Fruit fly (Drosophila melanogaster) whole organism, prepupa: ENCODE results near the gene pico.
A peak's percentile ranks its signal among the peaks of the same experiment; 100 is the strongest.

Experiments
- CG1621 ChIP-seq: fragments of 200-800 bp; sonication (Bioruptor generic); optimal IDR thresholded peaks from 3 replicates; lab custom pipeline; 2018; ENCODE audit warnings: missing biosample characterization, mild to moderate bottlenecking, missing genetic modification characterization
- CG16779 ChIP-seq: fragments of 200-800 bp; sonication (Bioruptor generic); optimal IDR thresholded peaks from 3 replicates; lab custom pipeline; 2017; ENCODE audit warnings: missing biosample characterization, mild to moderate bottlenecking, missing genetic modification characterization
- CG3032 ChIP-seq: fragments of 200-800 bp; optimal IDR thresholded peaks from 2 replicates; lab custom pipeline; 2019; ENCODE audit warnings: missing biosample characterization, mild to moderate bottlenecking, missing genetic modification characterization, moderate library complexity
- CG6808 ChIP-seq: fragments of 200-800 bp; sonication (Bioruptor generic); optimal IDR thresholded peaks from 3 replicates; lab custom pipeline; 2017; ENCODE audit warnings: missing biosample characterization, missing genetic modification characterization, mild to moderate bottlenecking, moderate library complexity, missing genetic modification reagents
- CG6854 ChIP-seq: fragments of 200-800 bp; sonication (Bioruptor generic); optimal IDR thresholded peaks from 2 replicates; lab custom pipeline; 2017; ENCODE audit warnings: missing biosample characterization, mild to moderate bottlenecking, missing genetic modification characterization
- Eip93F ChIP-seq: fragments of 200-800 bp; sonication (Bioruptor generic); optimal IDR thresholded peaks from 2 replicates; lab custom pipeline; 2016; ENCODE audit warnings: missing biosample characterization, mild to moderate bottlenecking, missing genetic modification characterization
- Ets21C ChIP-seq: fragments of 200-800 bp; sonication (Bioruptor generic); optimal IDR thresholded peaks from 3 replicates; lab custom pipeline; 2016; ENCODE audit warnings: missing biosample characterization, missing genetic modification characterization
- Gug ChIP-seq: fragments of 200-800 bp; sonication (Bioruptor generic); IDR thresholded peaks from 2 replicates; pipeline ENCODE4 v1.3.6; 2022; ENCODE audit warnings: missing biosample characterization, missing genetic modification characterization
- Lpt ChIP-seq: fragments of 200-800 bp; sonication (Bioruptor generic); optimal IDR thresholded peaks from 3 replicates; lab custom pipeline; 2016; ENCODE audit warnings: missing biosample characterization, missing genetic modification characterization
- ss ChIP-seq, 2 experiments: fragments of 200-800 bp; sonication (Bioruptor generic); optimal IDR thresholded peaks; 2 replicates in 1 of 2; 3 replicates in 1 of 2; lab custom pipeline; 2017 to 2018; ENCODE audit warnings: mild to moderate bottlenecking in 2 of 2, missing biosample characterization in 2 of 2, missing genetic modification characterization in 2 of 2, moderate library complexity in 1 of 2

DNA sequence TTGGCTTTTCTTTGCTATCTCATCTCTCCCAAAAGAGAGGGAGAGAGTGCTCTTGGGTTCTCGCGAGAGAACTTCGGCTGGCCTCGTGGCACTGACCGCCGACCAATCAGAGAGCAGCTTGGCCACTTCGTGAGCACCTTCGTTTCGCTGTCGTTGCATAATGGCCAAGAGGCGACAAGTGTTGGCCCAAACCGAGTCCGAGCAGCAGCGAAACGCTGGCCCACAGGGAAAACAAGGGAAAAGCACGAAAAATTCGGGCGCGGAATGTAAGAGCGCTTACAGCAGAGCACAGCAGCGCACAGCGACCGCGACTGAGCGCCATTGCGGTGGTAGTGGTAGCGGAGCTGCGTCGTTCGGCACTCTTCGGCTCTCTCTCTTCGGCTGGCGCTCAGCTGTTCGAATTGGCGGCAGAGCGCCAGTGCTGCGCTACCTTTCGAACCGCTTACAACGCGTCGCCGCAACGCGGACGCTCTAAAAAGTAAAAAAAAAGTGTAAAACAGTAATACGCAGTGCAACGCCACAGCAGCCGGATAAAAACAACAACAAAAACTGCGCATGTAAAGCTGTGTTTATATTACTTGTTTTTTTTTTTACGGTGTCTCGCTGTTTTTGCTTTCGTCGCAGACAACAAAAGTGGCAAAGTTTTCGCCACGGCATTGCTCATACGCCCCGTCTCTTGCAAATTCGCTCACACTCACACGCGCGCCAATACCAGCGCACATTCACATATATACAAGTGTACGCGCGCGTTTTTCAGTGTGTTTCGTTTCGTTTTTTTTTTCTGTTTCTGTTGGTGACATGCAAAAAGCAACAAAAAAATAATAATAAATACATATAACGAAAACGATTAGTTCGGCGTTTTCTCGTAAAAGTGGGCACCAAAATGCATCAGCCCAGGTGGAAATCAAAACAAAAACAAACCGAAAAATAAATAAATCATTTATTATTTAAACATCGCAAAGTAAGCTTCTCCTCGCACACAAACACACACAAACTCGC is 35.4 kb upstream of the pico start:
- TF ChIP-seq ss (GFP tag; optimal IDR thresholded peaks at IDR 0.05; lab: Kevin White, UChicago) (peak; percentile 77), CG3032 (no peak), Eip93F (peak; percentile 40), CG6808 (peak; percentile 75), CG16779 (tag; lab: Kevin White, UChicago) (peak; percentile 72), Ets21C (GFP tag; lab: Kevin White, UChicago) (no peak), Lpt (GFP tag; lab: Kevin White, UChicago) (peak; percentile 15), CG1621 (tag; lab: Kevin White, UChicago) (peak; percentile 60), Gug (GFP tag; lab: Robert Waterston, UW) (0 out of 2 replicates have a peak, but pooled peaks have one; percentile 33), CG6854 (GFP tag; lab: Kevin White, UChicago) (peak; percentile 68)
